Fruit fly (Drosophila melanogaster): Measurements from ENCODE around the gene CG12003.

The CG12003 gene

dm6 chr3L:1578391-1578948 lies 13.3 kb downstream of the CG12003 start (continued):
- TF ChIP-seq Aef1 (GFP tag; IDR thresholded peaks at IDR 0.05) = 0 out of 3 replicates have a peak, but pooled peaks have one; percentile 33
- peak; percentile 24 for TF ChIP-seq CG10654 (GFP tag; optimal IDR thresholded peaks at IDR 0.05)
- TF ChIP-seq ind (GFP tag; optimal IDR thresholded peaks at IDR 0.05) = peak; percentile 44
- no peak for TF ChIP-seq Dll (GFP tag; IDR thresholded peaks at IDR 0.05; ENCODE audit: partially characterized antibody)
- TF ChIP-seq CG33557 (GFP tag; optimal IDR thresholded peaks at IDR 0.05) = peak; percentile 30
- TF ChIP-seq gem (tag; optimal IDR thresholded peaks at IDR 0.05) = peak; percentile 59
- no peak for TF ChIP-seq trem (tag; optimal IDR thresholded peaks at IDR 0.05)
- no peak for TF ChIP-seq org-1 (GFP tag; optimal IDR thresholded peaks at IDR 0.05)
- TF ChIP-seq CG30431 (GFP tag; optimal IDR thresholded peaks at IDR 0.05) = no peak
- no peak for TF ChIP-seq CG4730 (GFP tag; IDR thresholded peaks at IDR 0.05)
- peak; percentile 69 for TF ChIP-seq HHEX (GFP tag; optimal IDR thresholded peaks at IDR 0.05)
- TF ChIP-seq D19B (GFP tag; optimal IDR thresholded peaks at IDR 0.05) = peak; percentile 14
- TF ChIP-seq CG8388 (GFP tag; optimal IDR thresholded peaks at IDR 0.05) = no peak
- no peak for TF ChIP-seq Lpt (GFP tag; optimal IDR thresholded peaks at IDR 0.05)
- TF ChIP-seq CG2678 (tag; optimal IDR thresholded peaks at IDR 0.05) = peak; percentile 68
- no peak for TF ChIP-seq CG33213 (GFP tag; optimal IDR thresholded peaks at IDR 0.05)
- TF ChIP-seq jing (GFP tag; optimal IDR thresholded peaks at IDR 0.05) = no peak
- no peak for TF ChIP-seq kni (GFP tag; optimal IDR thresholded peaks at IDR 0.05)
- TF ChIP-seq gce (GFP tag; IDR thresholded peaks at IDR 0.05) = no peak
- TF ChIP-seq Fer2 (tag; optimal IDR thresholded peaks at IDR 0.05) = no peak
- peak; percentile 54 for TF ChIP-seq CG15696 (tag; optimal IDR thresholded peaks at IDR 0.05)
- TF ChIP-seq Optix (GFP tag; IDR thresholded peaks at IDR 0.05) = no peak
- TF ChIP-seq Hr3 (GFP tag; optimal IDR thresholded peaks at IDR 0.05) = peak; percentile 12
- 0 out of 3 replicates have a peak, but pooled peaks have one; percentile 38 for TF ChIP-seq ken (GFP tag; IDR thresholded peaks at IDR 0.05)
- peak; percentile 25 for TF ChIP-seq kay (GFP tag; optimal IDR thresholded peaks at IDR 0.05)
- peak; percentile 32; the same call in 1 of the 2 replicates for TF ChIP-seq Xrp1 (GFP tag; IDR thresholded peaks at IDR 0.05)
- TF ChIP-seq dan (GFP tag; IDR thresholded peaks at IDR 0.05) = no peak
- TF ChIP-seq repo (GFP tag; optimal IDR thresholded peaks at IDR 0.05) = peak; percentile 45
- TF ChIP-seq CG3407 (GFP tag; optimal IDR thresholded peaks at IDR 0.05) = no peak
- no peak for TF ChIP-seq CG7963 (GFP tag; IDR thresholded peaks at IDR 0.05; ENCODE audit: partially characterized antibody)
- peak; percentile 33 for TF ChIP-seq CG13424 (tag; optimal IDR thresholded peaks at IDR 0.05)
- TF ChIP-seq crp (GFP tag; optimal IDR thresholded peaks at IDR 0.05) = peak in 1 of 2 experiments; percentile 30
- TF ChIP-seq CG8290 (GFP tag; optimal IDR thresholded peaks at IDR 0.05) = no peak
- peak in 1 of 2 experiments; percentile 20 for TF ChIP-seq CG8290 (tag; optimal IDR thresholded peaks at IDR 0.05)
- TF ChIP-seq Hand (GFP tag; optimal IDR thresholded peaks at IDR 0.05) = no peak
- no peak for TF ChIP-seq CG6272 (GFP tag; IDR thresholded peaks at IDR 0.05)
- no peak for TF ChIP-seq CG7271 (tag; optimal IDR thresholded peaks at IDR 0.05)
- TF ChIP-seq Blimp-1 (GFP tag; optimal IDR thresholded peaks at IDR 0.05) = peak; percentile 44
- TF ChIP-seq Hmr (GFP tag; optimal IDR thresholded peaks at IDR 0.05) = no peak
- TF ChIP-seq Pdp1 (GFP tag; optimal IDR thresholded peaks at IDR 0.05) = peak; percentile 9 to 12
- no peak for TF ChIP-seq Trl (optimal IDR thresholded peaks at IDR 0.05)
- no peak for TF ChIP-seq Trl (GFP tag; optimal IDR thresholded peaks at IDR 0.05)
- TF ChIP-seq cwo (GFP tag; optimal IDR thresholded peaks at IDR 0.05) = peak; percentile 29
- no peak for TF ChIP-seq CG1647 (GFP tag; optimal IDR thresholded peaks at IDR 0.05)
- TF ChIP-seq sug (tag; optimal IDR thresholded peaks at IDR 0.05) = no peak
- no peak for TF ChIP-seq h (optimal IDR thresholded peaks at IDR 0.05)
- no peak for TF ChIP-seq Adf1 (GFP tag; IDR thresholded peaks at IDR 0.05)
- no peak for TF ChIP-seq lola (GFP tag; optimal IDR thresholded peaks at IDR 0.05)
- TF ChIP-seq Ada2b (GFP tag; IDR thresholded peaks at IDR 0.05) = peak; percentile 33; the same call in 1 of the 2 replicates
- TF ChIP-seq crol (GFP tag; IDR thresholded peaks at IDR 0.05) = peak; percentile 64
- peak; percentile 1 for TF ChIP-seq CG6765 (GFP tag; optimal IDR thresholded peaks at IDR 0.05)

Measured in whole organism, embryonic.